Worm (Caenorhabditis elegans) whole organism, L4 larva: Measurements from ENCODE around the gene Y39G8B.7.

Experiments
- D1046.2 ChIP-seq: fragments of 200-800 bp; sonication (Bioruptor generic); IDR thresholded peaks from 2 replicates; pipeline ENCODE4 v1.3.6; 2022; ENCODE audit warnings: missing genetic modification characterization, missing compliant biosample characterization
- F10B5.3 ChIP-seq: sonication (generic microtip); optimal IDR thresholded peaks from 2 replicates; lab custom pipeline; 2016; ENCODE audit warnings: mild to moderate bottlenecking, missing genetic modification characterization, missing compliant biosample characterization
- F26F4.8 ChIP-seq: fragments of 200-800 bp; sonication (Bioruptor generic); conservative IDR thresholded peaks from 2 replicates; pipeline ENCODE4 v1.3.6; 2022; ENCODE audit warnings: missing genetic modification characterization, missing compliant biosample characterization
- F37D6.2 ChIP-seq: sonication (generic microtip); optimal IDR thresholded peaks from 2 replicates; lab custom pipeline; 2016; ENCODE audit warnings: mild to moderate bottlenecking, missing genetic modification characterization, missing compliant biosample characterization
- F44E2.7 ChIP-seq: fragments of 200-800 bp; sonication (Bioruptor generic); IDR thresholded peaks from 2 replicates; pipeline ENCODE4 v2.1.2; 2022; ENCODE audit warnings: missing genetic modification characterization, missing compliant biosample characterization
- R02D3.7 ChIP-seq: fragments of 150-350 bp; sonication (generic microtip); optimal IDR thresholded peaks from 3 replicates; lab custom pipeline; 2014; ENCODE audit warnings: missing biosample characterization, missing genetic modification characterization
- T20F7.1 ChIP-seq: fragments of 200-800 bp; sonication (Bioruptor generic); optimal IDR thresholded peaks from 2 replicates; lab custom pipeline; 2018; ENCODE audit warnings: mild to moderate bottlenecking, missing genetic modification characterization, missing compliant biosample characterization
- Y105C5A.15 ChIP-seq: fragments of 200-800 bp; sonication (Bioruptor generic); IDR thresholded peaks from 2 replicates; pipeline ENCODE4 v1.3.6; 2022; ENCODE audit warnings: missing genetic modification characterization, missing compliant biosample characterization
- Y75B8A.6 ChIP-seq: fragments of 200-800 bp; sonication (Bioruptor generic); IDR thresholded peaks from 2 replicates; pipeline ENCODE4 v1.3.6; 2022; ENCODE audit warnings: missing genetic modification reagents, missing genetic modification characterization, missing compliant biosample characterization
- ZK337.2 ChIP-seq: fragments of 200-800 bp; sonication (Bioruptor generic); IDR thresholded peaks from 2 replicates; pipeline ENCODE4 v1.3.6; 2022; ENCODE audit warnings: missing genetic modification reagents, missing genetic modification characterization, missing compliant biosample characterization
- aha-1 ChIP-seq: fragments of 150-350 bp; peaks from one replicate; lab custom pipeline; 2014; ENCODE audit warnings: missing biosample characterization, missing genetic modification characterization
- aly-2 ChIP-seq: sonication (generic microtip); optimal IDR thresholded peaks from 2 replicates; lab custom pipeline; 2018; ENCODE audit warnings: missing biosample characterization, missing genetic modification characterization
- ceh-20 ChIP-seq: fragments of 200-800 bp; sonication (Bioruptor generic); IDR thresholded peaks from 2 replicates; pipeline ENCODE4 v1.3.6; 2022; ENCODE audit warnings: missing genetic modification reagents, missing genetic modification characterization, missing compliant biosample characterization
- ceh-32 ChIP-seq: sonication (generic microtip); optimal IDR thresholded peaks from 2 replicates; lab custom pipeline; 2016; ENCODE audit warnings: mild to moderate bottlenecking, missing genetic modification characterization, missing compliant biosample characterization; ENCODE audit not compliant: poor library complexity
- ceh-62 ChIP-seq: sonication (generic microtip); optimal IDR thresholded peaks from 2 replicates; lab custom pipeline; 2017; ENCODE audit warnings: missing biosample characterization, missing genetic modification characterization
- ceh-82 ChIP-seq: sonication (generic microtip); optimal IDR thresholded peaks from 2 replicates; lab custom pipeline; 2017; ENCODE audit warnings: missing biosample characterization, missing genetic modification characterization
- ces-1 ChIP-seq: fragments of 150-350 bp; sonication (generic microtip); optimal IDR thresholded peaks from 4 replicates; lab custom pipeline; 2014; ENCODE audit warnings: missing biosample characterization, missing genetic modification reagents, missing genetic modification characterization
- daf-16 ChIP-seq, 3 experiments: sonication (generic microtip); optimal IDR thresholded peaks; 2 replicates each; lab custom pipeline; 2016 to 2017; ENCODE audit warnings: missing genetic modification characterization in 3 of 3, missing genetic modification reagents in 3 of 3, mild to moderate bottlenecking in 2 of 3, missing compliant biosample characterization in 2 of 3, missing biosample characterization in 1 of 3, moderate library complexity in 1 of 3
- daf-19 ChIP-seq: fragments of 200-800 bp; sonication (Bioruptor generic); conservative IDR thresholded peaks from 2 replicates; pipeline ENCODE4 v1.3.6; 2022; ENCODE audit warnings: missing genetic modification characterization, missing compliant biosample characterization
- daf-8 ChIP-seq: fragments of 200-800 bp; sonication (Bioruptor generic); IDR thresholded peaks from 2 replicates; pipeline ENCODE4 v1.3.6; 2022; ENCODE audit warnings: missing genetic modification characterization, missing compliant biosample characterization
- dmd-8 ChIP-seq: fragments of 200-800 bp; sonication (Bioruptor generic); IDR thresholded peaks from 2 replicates; pipeline ENCODE4 v1.3.6; 2022; ENCODE audit warnings: missing genetic modification characterization, missing compliant biosample characterization
- dmd-9 ChIP-seq: fragments of 200-800 bp; sonication (Bioruptor generic); IDR thresholded peaks from 2 replicates; pipeline ENCODE4 v1.3.6; 2022; ENCODE audit warnings: missing genetic modification reagents, missing genetic modification characterization, missing compliant biosample characterization
- duxl-1 ChIP-seq: sonication (generic microtip); optimal IDR thresholded peaks from 2 replicates; lab custom pipeline; 2016; ENCODE audit warnings: mild to moderate bottlenecking, missing genetic modification characterization, moderate library complexity, missing compliant biosample characterization; ENCODE audit not compliant: poor library complexity
- dve-1 ChIP-seq: sonication (generic microtip); optimal IDR thresholded peaks from 2 replicates; lab custom pipeline; 2017; ENCODE audit warnings: antibody characterized with exemption, mild to moderate bottlenecking, missing genetic modification characterization, missing compliant biosample characterization; ENCODE audit not compliant: insufficient read depth
- egl-43 ChIP-seq: fragments of 200-800 bp; sonication (Bioruptor generic); IDR thresholded peaks from 2 replicates; pipeline ENCODE4 v1.3.6; 2022; ENCODE audit warnings: missing genetic modification reagents, missing genetic modification characterization, missing compliant biosample characterization
- fkh-10 ChIP-seq: fragments of 150-350 bp; optimal IDR thresholded peaks from 2 replicates; lab custom pipeline; 2014; ENCODE audit warnings: missing biosample characterization, missing genetic modification reagents, missing genetic modification characterization
- gei-8 ChIP-seq: fragments of 200-800 bp; sonication (Bioruptor generic); optimal IDR thresholded peaks from 2 replicates; lab custom pipeline; 2018; ENCODE audit warnings: mild to moderate bottlenecking, missing genetic modification characterization, missing compliant biosample characterization
- hif-1 ChIP-seq, 2 experiments: sonication (generic microtip); optimal IDR thresholded peaks; 2 replicates each; lab custom pipeline; 2016 to 2017; ENCODE audit warnings: missing compliant biosample characterization in 2 of 2, missing genetic modification characterization in 2 of 2, missing genetic modification reagents in 2 of 2, missing genotype in 2 of 2, mild to moderate bottlenecking in 1 of 2
- hlh-11 ChIP-seq: fragments of 200-800 bp; sonication (Bioruptor generic); optimal IDR thresholded peaks from 2 replicates; lab custom pipeline; 2018; ENCODE audit warnings: mild to moderate bottlenecking, missing genetic modification characterization, missing compliant biosample characterization
- hmg-1.1 ChIP-seq: fragments of 200-800 bp; sonication (Bioruptor generic); IDR thresholded peaks from 2 replicates; pipeline ENCODE4 v1.3.6; 2022; ENCODE audit warnings: missing genetic modification reagents, missing genetic modification characterization, missing compliant biosample characterization
- jun-1 ChIP-seq: fragments of 150-350 bp; optimal IDR thresholded peaks from 2 replicates; lab custom pipeline; 2014; ENCODE audit warnings: missing biosample characterization, missing genetic modification reagents, missing genetic modification characterization
- lin-1 ChIP-seq: fragments of 200-800 bp; sonication (Bioruptor generic); IDR thresholded peaks from 2 replicates; pipeline ENCODE4 v1.3.6; 2022; ENCODE audit warnings: missing genetic modification reagents, missing genetic modification characterization, missing compliant biosample characterization
- lir-3 ChIP-seq: sonication (generic microtip); optimal IDR thresholded peaks from 2 replicates; lab custom pipeline; 2016; ENCODE audit warnings: mild to moderate bottlenecking, missing genetic modification characterization, missing compliant biosample characterization
- lsy-2 ChIP-seq, 2 experiments: fragments of 150-350 bp in 1 of 2; sonication (generic microtip) in 1 of 2; optimal IDR thresholded peaks; 2 replicates each; lab custom pipeline; 2014 to 2017; ENCODE audit warnings: missing biosample characterization in 2 of 2, missing genetic modification characterization in 2 of 2
- mdt-29 ChIP-seq: fragments of 200-800 bp; sonication (Bioruptor generic); IDR thresholded peaks from 2 replicates; pipeline ENCODE4 v1.3.6; 2022; ENCODE audit warnings: missing genetic modification reagents, missing genetic modification characterization, missing compliant biosample characterization
- nhr-10 ChIP-seq: fragments of 150-350 bp; optimal IDR thresholded peaks from 2 replicates; lab custom pipeline; 2014; ENCODE audit warnings: missing biosample characterization, missing genetic modification characterization
- nhr-102 ChIP-seq: sonication (generic microtip); optimal IDR thresholded peaks from 2 replicates; lab custom pipeline; 2016; ENCODE audit warnings: mild to moderate bottlenecking, missing genetic modification characterization, moderate library complexity, missing compliant biosample characterization
- nhr-41 ChIP-seq: fragments of 200-800 bp; sonication (Bioruptor generic); IDR thresholded peaks from 2 replicates; pipeline ENCODE4 v1.3.6; 2022; ENCODE audit warnings: missing genetic modification reagents, missing genetic modification characterization, missing compliant biosample characterization
- nhr-48 ChIP-seq: sonication (generic microtip); optimal IDR thresholded peaks from 2 replicates; lab custom pipeline; 2016; ENCODE audit warnings: mild to moderate bottlenecking, missing genetic modification characterization, missing compliant biosample characterization
- nhr-76 ChIP-seq: fragments of 150-350 bp; optimal IDR thresholded peaks from 2 replicates; lab custom pipeline; 2014; ENCODE audit warnings: missing biosample characterization, missing genetic modification characterization
- nhr-77 ChIP-seq: fragments of 150-350 bp; optimal IDR thresholded peaks from 2 replicates; lab custom pipeline; 2014; ENCODE audit warnings: missing biosample characterization, missing genetic modification characterization
- pqm-1 ChIP-seq: sonication (generic microtip); optimal IDR thresholded peaks from 2 replicates; lab custom pipeline; 2017; ENCODE audit warnings: missing biosample characterization, missing genetic modification characterization
- rbr-2 ChIP-seq: sonication (generic microtip); optimal IDR thresholded peaks from 2 replicates; lab custom pipeline; 2016; ENCODE audit warnings: missing genotype, missing genetic modification characterization, missing compliant biosample characterization
- saeg-2 ChIP-seq: fragments of 200-800 bp; sonication (Bioruptor generic); IDR thresholded peaks from 2 replicates; pipeline ENCODE4 v1.3.6; 2022; ENCODE audit warnings: missing genetic modification reagents, missing genetic modification characterization, missing compliant biosample characterization
- snpc-4 ChIP-seq: fragments of 150-350 bp; optimal IDR thresholded peaks from 2 replicates; lab custom pipeline; 2014; ENCODE audit warnings: missing biosample characterization, missing genetic modification characterization
- spr-1 ChIP-seq: sonication (generic microtip); optimal IDR thresholded peaks from 2 replicates; lab custom pipeline; 2016; ENCODE audit warnings: mild to moderate bottlenecking, missing genetic modification characterization, missing compliant biosample characterization
- unc-130 ChIP-seq: sonication (generic microtip); optimal IDR thresholded peaks from 2 replicates; lab custom pipeline; 2016; ENCODE audit warnings: missing genetic modification reagents, missing genetic modification characterization, missing compliant biosample characterization
- unc-39 ChIP-seq: sonication (generic microtip); optimal IDR thresholded peaks from 2 replicates; lab custom pipeline; 2017; ENCODE audit warnings: missing biosample characterization, missing genetic modification characterization
- unc-62 ChIP-seq, 3 experiments: fragments of 150-350 bp in 1 of 3; sonication (generic microtip); optimal IDR thresholded peaks in 2 of 3; peaks in 1 of 3; 1 replicate in 1 of 3; 2 replicates in 2 of 3; lab custom pipeline; 2014 to 2017; ENCODE audit warnings: missing biosample characterization in 3 of 3, missing genetic modification characterization in 3 of 3, missing genetic modification reagents in 3 of 3, missing genotype in 1 of 3
- vab-7 ChIP-seq: fragments of 200-800 bp; sonication (Bioruptor generic); IDR thresholded peaks from 2 replicates; pipeline ENCODE4 v1.3.6; 2022; ENCODE audit warnings: missing genetic modification reagents, missing genetic modification characterization, missing compliant biosample characterization
- zip-2 ChIP-seq: fragments of 150-350 bp; optimal IDR thresholded peaks from 2 replicates; lab custom pipeline; 2014; ENCODE audit warnings: missing biosample characterization, missing genetic modification characterization

Gene Y39G8B.7

DNA sequence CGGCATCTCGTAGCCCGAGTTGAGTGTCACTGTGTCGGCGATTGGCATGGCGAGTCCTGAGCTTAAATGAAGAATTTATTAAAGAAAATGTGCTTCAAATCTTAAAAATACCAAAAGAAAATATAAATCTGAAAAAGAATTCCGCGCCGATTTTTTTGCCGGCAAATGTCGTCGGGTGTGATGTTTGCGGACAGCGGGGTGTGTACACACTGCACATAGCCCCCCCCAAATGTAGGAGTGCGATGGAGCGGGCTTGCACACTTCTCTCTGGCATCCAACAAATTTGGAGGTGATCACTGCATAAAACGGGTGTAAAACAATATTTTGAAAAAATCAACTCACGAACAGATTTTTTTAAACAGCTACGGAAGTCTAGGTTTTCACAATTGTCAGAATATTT, 18.7 kb downstream of the Y39G8B.7 start, which contains the start of gene Y39G8B.2:
Gene Y39G8B.2, minus strand, starts transcription at position 61 of the 400 bp plus-strand sequence.
- TF ChIP-seq nhr-10 (tag; lab: Kevin White, UChicago) (no peak), dve-1 (tag; lab: Kevin White, UChicago) (peak; percentile 89), lir-3 (no peak), spr-1 (tag; lab: Kevin White, UChicago) (no peak), unc-130 (no peak), lin-1 (0 out of 2 replicates have a peak, but pooled peaks have one; percentile 16), aha-1 (tag; lab: Kevin White, UChicago) (peak; percentile 98), hmg-1.1 (GFP tag; lab: Robert Waterston, UW) (peak; percentile 92), ceh-82 (tag; lab: Kevin White, UChicago) (no peak), unc-62 (GFP tag; optimal IDR thresholded peaks at IDR 0.05 in 1 of 2; lab: Kevin White, UChicago) (peak in 1 of 2 experiments; percentile 97), unc-62 (tag; optimal IDR thresholded peaks at IDR 0.05; lab: Kevin White, UChicago) (no peak), vab-7 (GFP tag; lab: Robert Waterston, UW) (no peak), ceh-20 (GFP tag; lab: Robert Waterston, UW) (peak; percentile 73; the same call in 1 of the 2 replicates), nhr-76 (tag; lab: Kevin White, UChicago) (no peak), jun-1 (tag; lab: Kevin White, UChicago) (peak; percentile 66), aly-2 (tag; lab: Kevin White, UChicago) (no peak), Y105C5A.15 (no peak), zip-2 (no peak), F10B5.3 (no peak), Y75B8A.6 (GFP tag; lab: Robert Waterston, UW) (no peak), duxl-1 (tag; lab: Kevin White, UChicago) (no peak), dmd-9 (GFP tag; lab: Robert Waterston, UW) (no peak; the same call in 1 of the 2 replicates), fkh-10 (peak; percentile 59), hlh-11 (peak; percentile 81), nhr-102 (tag; lab: Kevin White, UChicago) (no peak), F44E2.7 (GFP tag; lab: Robert Waterston, UW) (no peak), nhr-41 (GFP tag; lab: Robert Waterston, UW) (no peak), ZK337.2 (no peak), T20F7.1 (no peak), D1046.2 (0 out of 2 replicates have a peak, but pooled peaks have one; percentile 40), ceh-32 (no peak), pqm-1 (tag; lab: Kevin White, UChicago) (no peak), ceh-62 (tag; lab: Kevin White, UChicago) (no peak), hif-1 (tag; optimal IDR thresholded peaks at IDR 0.05; lab: Kevin White, UChicago) (peak in 1 of 2 experiments; percentile 73), saeg-2 (GFP tag; lab: Robert Waterston, UW) (no peak), mdt-29 (no peak), gei-8 (GFP tag; lab: Kevin White, UChicago) (no peak), snpc-4 (tag; lab: Kevin White, UChicago) (no peak), daf-8 (no peak), lsy-2 (tag; optimal IDR thresholded peaks at IDR 0.05; lab: Kevin White, UChicago) (peak; percentile 64 to 93), dmd-8 (GFP tag; lab: Robert Waterston, UW) (no peak), F26F4.8 (GFP tag; lab: Robert Waterston, UW) (no peak), egl-43 (GFP tag; lab: Robert Waterston, UW) (no peak), daf-16 (GFP tag; optimal IDR thresholded peaks at IDR 0.05; lab: Kevin White, UChicago) (no peak), daf-16 (tag; optimal IDR thresholded peaks at IDR 0.05; lab: Kevin White, UChicago) (peak; percentile 71), unc-39 (tag; lab: Kevin White, UChicago) (no peak), nhr-77 (tag; lab: Kevin White, UChicago) (peak; percentile 98), nhr-48 (tag; lab: Kevin White, UChicago) (no peak), ces-1 (GFP tag; lab: Kevin White, UChicago) (no peak), daf-19 (GFP tag; lab: Robert Waterston, UW) (no peak), R02D3.7 (tag; lab: Kevin White, UChicago) (no peak), F37D6.2 (no peak), rbr-2 (tag; lab: Kevin White, UChicago) (peak; percentile 88)
